Fruit fly (Drosophila melanogaster): Measurements from ENCODE around the gene CG6168.

DNA sequence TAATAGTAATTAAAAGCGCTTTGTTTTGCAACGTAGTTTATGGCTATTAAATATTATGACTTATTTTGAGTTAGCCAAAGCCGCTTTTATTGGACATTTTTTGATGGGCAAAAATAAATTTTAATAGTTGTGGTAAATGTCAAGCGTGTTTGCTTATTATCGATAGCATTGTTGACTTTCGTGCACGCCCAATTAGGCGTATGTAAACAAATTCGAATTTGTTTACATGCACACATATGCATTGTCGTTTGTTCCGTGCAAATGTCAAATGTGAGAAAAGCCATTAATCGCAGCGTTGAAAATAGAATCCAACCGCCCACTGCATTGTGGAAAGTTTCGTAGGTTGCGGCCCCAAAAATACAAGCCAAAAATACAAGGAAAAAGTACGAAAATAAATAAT is 24.0 kb upstream of the CG6168 start:
- no peak for TF ChIP-seq CG9948 (tag; optimal IDR thresholded peaks at IDR 0.05)
- TF ChIP-seq CG17806 (tag; optimal IDR thresholded peaks at IDR 0.05), result no peak
- TF ChIP-seq CG4496 (GFP tag; IDR thresholded peaks at IDR 0.05), result no peak
- TF ChIP-seq gl (tag; optimal IDR thresholded peaks at IDR 0.05), result no peak
- no peak for TF ChIP-seq fd96Ca (GFP tag; IDR thresholded peaks at IDR 0.05)
- no peak for TF ChIP-seq CG10348 (GFP tag; IDR thresholded peaks at IDR 0.05)
- TF ChIP-seq CG34367 (tag; optimal IDR thresholded peaks at IDR 0.05), result no peak
- TF ChIP-seq CG32121 (GFP tag; IDR thresholded peaks at IDR 0.05), result no peak
- TF ChIP-seq CG13204 (GFP tag; optimal IDR thresholded peaks at IDR 0.05), result no peak
- TF ChIP-seq Pif1A (GFP tag; optimal IDR thresholded peaks at IDR 0.05), result no peak
- no peak for TF ChIP-seq CG15710 (tag; optimal IDR thresholded peaks at IDR 0.05)
- no peak for TF ChIP-seq EcR (GFP tag; optimal IDR thresholded peaks at IDR 0.05)
- TF ChIP-seq rn (GFP tag; IDR thresholded peaks at IDR 0.05), result no peak

Measured in whole organism, pupa.